Fruit fly (Drosophila melanogaster): ENCODE results near the gene tutl.

DNA sequence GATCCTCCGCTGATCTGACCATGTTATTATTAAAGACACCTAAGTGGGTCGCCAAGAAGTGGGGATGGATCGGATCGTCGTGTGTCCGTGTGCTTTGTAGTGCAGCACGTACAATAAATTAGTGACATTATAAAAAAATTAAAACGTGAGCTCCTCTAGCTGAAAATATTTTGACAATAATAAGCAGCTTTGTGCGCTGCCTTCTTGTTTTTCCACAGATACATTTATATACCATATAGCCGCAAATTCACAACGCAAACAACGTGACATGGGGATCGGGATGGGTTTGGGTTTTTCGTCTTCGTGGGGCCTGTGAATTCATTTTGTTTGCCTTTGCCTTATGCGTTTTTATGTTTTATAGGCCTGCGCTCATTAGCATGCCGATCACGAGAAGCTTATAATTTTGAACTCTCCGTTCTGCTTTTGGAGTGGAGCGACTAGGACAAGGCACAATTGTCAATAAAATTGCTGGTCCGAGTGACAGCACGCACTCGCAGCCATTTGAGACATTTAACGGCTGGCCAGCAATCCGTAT is 82.9 kb downstream of the tutl start:
- TF ChIP-seq CG8478 (optimal IDR thresholded peaks at IDR 0.05) (no peak), CTCF (optimal IDR thresholded peaks at IDR 0.05) (no peak)

All from S2 (cell line).